Worm (Caenorhabditis elegans): ENCODE data around the gene srg-54.

ce11 chrV:14915599-14915998 is 8.4 kb downstream of the srg-54 start, which contains the start of gene H12D21.11:
- TF ChIP-seq nhr-23 (tag; optimal IDR thresholded peaks at IDR 0.05) (no peak), ceh-9 (tag; optimal IDR thresholded peaks at IDR 0.05) (no peak), nhr-76 (tag; optimal IDR thresholded peaks at IDR 0.05) (no peak), nhr-237 (tag; optimal IDR thresholded peaks at IDR 0.05) (no peak), nhr-77 (tag; optimal IDR thresholded peaks at IDR 0.05) (no peak), nhr-43 (tag; optimal IDR thresholded peaks at IDR 0.05; ENCODE audit: poor library complexity, severe bottlenecking) (no peak), ZK546.5 (tag; optimal IDR thresholded peaks at IDR 0.05) (no peak), zag-1 (tag; optimal IDR thresholded peaks at IDR 0.05) (no peak), lin-15B (tag; optimal IDR thresholded peaks at IDR 0.05) (no peak)

Data from whole organism, L3 larva.